Fruit fly (Drosophila melanogaster): Measurements from ENCODE around the gene CG15739.

Gene CG15739

DNA sequence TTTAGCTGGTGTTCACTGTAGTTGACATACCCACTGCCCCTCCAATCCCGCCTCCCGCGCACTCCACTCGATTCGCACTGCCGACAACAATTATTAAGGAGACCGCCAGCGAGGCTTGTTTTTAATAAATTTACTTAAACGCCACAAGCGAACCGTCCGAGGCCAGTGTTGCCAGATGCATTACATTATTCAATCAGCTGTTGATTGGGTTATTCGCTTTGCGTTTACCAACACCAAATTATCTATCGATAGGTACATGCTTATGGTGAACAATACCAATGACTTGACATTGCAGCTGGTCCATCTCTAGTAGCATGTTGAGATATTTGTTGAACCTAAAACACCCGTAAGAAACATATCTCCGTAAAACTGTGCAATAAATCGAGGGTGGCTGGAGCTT lies 13.9 kb downstream of the CG15739 start, which contains the start of the genes CG10353 and SelG (continued):
- TF ChIP-seq Dbx (GFP tag; IDR thresholded peaks at IDR 0.05) (no peak), CG10321 (GFP tag; IDR thresholded peaks at IDR 0.05) (no peak), Dll (GFP tag; IDR thresholded peaks at IDR 0.05; ENCODE audit: partially characterized antibody) (peak; percentile 78), B-H1 (GFP tag; IDR thresholded peaks at IDR 0.05) (no peak), eyg (GFP tag; optimal IDR thresholded peaks at IDR 0.05) (peak; percentile 38), Hmr (GFP tag; optimal IDR thresholded peaks at IDR 0.05) (peak; percentile 32), exex (tag; optimal IDR thresholded peaks at IDR 0.05) (peak; percentile 11), repo (GFP tag; optimal IDR thresholded peaks at IDR 0.05) (peak; percentile 38), CG12744 (GFP tag; optimal IDR thresholded peaks at IDR 0.05) (no peak), CG1647 (GFP tag; optimal IDR thresholded peaks at IDR 0.05) (peak; percentile 38), ATbp (GFP tag; optimal IDR thresholded peaks at IDR 0.05) (no peak), CG6791 (GFP tag; IDR thresholded peaks at IDR 0.05; ENCODE audit: partially characterized antibody) (peak; percentile 87), aop (GFP tag; IDR thresholded peaks at IDR 0.05) (no peak), CG17186 (GFP tag; optimal IDR thresholded peaks at IDR 0.05) (peak; percentile 17), CG17328 (GFP tag; IDR thresholded peaks at IDR 0.05) (no peak), zen2 (GFP tag; IDR thresholded peaks at IDR 0.05; ENCODE audit: partially characterized antibody) (peak; percentile 90), Bdp1 (GFP tag; optimal IDR thresholded peaks at IDR 0.05) (peak; percentile 51), ato (GFP tag; IDR thresholded peaks at IDR 0.05; ENCODE audit: partially characterized antibody) (peak; percentile 80), fu2 (GFP tag; optimal IDR thresholded peaks at IDR 0.05) (no peak), CG4854 (GFP tag; optimal IDR thresholded peaks at IDR 0.05) (no peak)

DNA sequence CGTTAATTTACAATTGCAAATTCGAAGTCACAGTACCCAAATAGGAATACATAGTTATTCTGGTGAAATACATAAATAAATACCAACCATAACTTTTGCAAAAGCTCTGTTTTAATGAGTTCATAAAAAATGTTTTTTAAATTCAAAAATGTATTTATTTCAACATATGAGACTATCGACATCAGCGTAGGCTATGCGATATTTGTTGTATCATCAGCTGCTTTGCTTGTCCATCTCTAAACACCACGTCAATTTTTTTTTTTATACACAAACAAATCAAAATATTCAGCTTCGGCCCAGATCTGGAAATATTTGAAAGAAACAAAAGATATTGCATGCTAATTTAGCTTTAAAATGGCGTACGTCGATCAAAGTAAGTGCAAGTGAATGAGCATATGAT lies 15.0 kb downstream of the CG15739 start, which contains the start of gene CG1840:
Gene CG1840 (plus strand): TSS at position 211 of the 400 bp plus-strand sequence.
- TF ChIP-seq H2.0 (GFP tag; IDR thresholded peaks at IDR 0.05) (no peak), CG14050 (GFP tag; IDR thresholded peaks at IDR 0.05) (no peak), CG3163 (GFP tag; optimal IDR thresholded peaks at IDR 0.05) (no peak), Blimp-1 (GFP tag; optimal IDR thresholded peaks at IDR 0.05) (no peak), chinmo (GFP tag; IDR thresholded peaks at IDR 0.05; ENCODE audit: partially characterized antibody) (0 out of 4 replicates have a peak, but pooled peaks have one; percentile 29), ab (GFP tag; optimal IDR thresholded peaks at IDR 0.05) (no peak), cato (GFP tag; optimal IDR thresholded peaks at IDR 0.05; ENCODE audit: borderline replicate concordance) (no peak), onecut (GFP tag; IDR thresholded peaks at IDR 0.05) (no peak), corto (GFP tag; optimal IDR thresholded peaks at IDR 0.05) (no peak), repo (GFP tag; optimal IDR thresholded peaks at IDR 0.05) (no peak), wek (GFP tag; optimal IDR thresholded peaks at IDR 0.05) (no peak), Camta (GFP tag; optimal IDR thresholded peaks at IDR 0.05) (no peak), ind (GFP tag; optimal IDR thresholded peaks at IDR 0.05) (no peak), Fer3 (tag; optimal IDR thresholded peaks at IDR 0.05) (peak; percentile 13), nom (GFP tag; optimal IDR thresholded peaks at IDR 0.05) (no peak), zen2 (GFP tag; IDR thresholded peaks at IDR 0.05; ENCODE audit: partially characterized antibody) (peak; percentile 67; the same call in 1 of the 3 replicates), Max (GFP tag; optimal IDR thresholded peaks at IDR 0.05) (no peak), CG3838 (GFP tag; optimal IDR thresholded peaks at IDR 0.05) (no peak), CG1024 (GFP tag; IDR thresholded peaks at IDR 0.05) (no peak), dpn (GFP tag; optimal IDR thresholded peaks at IDR 0.05) (peak in 1 of 2 experiments; percentile 9), ttk (GFP tag; IDR thresholded peaks at IDR 0.05) (no peak), CG3407 (GFP tag; optimal IDR thresholded peaks at IDR 0.05) (no peak), nerfin-1 (tag; optimal IDR thresholded peaks at IDR 0.05) (no peak), Ptx1 (GFP tag; IDR thresholded peaks at IDR 0.05) (no peak), HmgZ (tag; optimal IDR thresholded peaks at IDR 0.05) (no peak), CrebB (tag; optimal IDR thresholded peaks at IDR 0.05) (no peak), CG10654 (GFP tag; optimal IDR thresholded peaks at IDR 0.05) (no peak), CG17328 (GFP tag; IDR thresholded peaks at IDR 0.05) (no peak), YL-1 (GFP tag; optimal IDR thresholded peaks at IDR 0.05) (peak; percentile 13), C15 (GFP tag; IDR thresholded peaks at IDR 0.05) (no peak), CG1529 (GFP tag; optimal IDR thresholded peaks at IDR 0.05) (no peak), bab2 (GFP tag; optimal IDR thresholded peaks at IDR 0.05) (no peak), pita (GFP tag; optimal IDR thresholded peaks at IDR 0.05) (no peak), CG1602 (GFP tag; optimal IDR thresholded peaks at IDR 0.05) (no peak)

Data from whole organism, embryonic.